Fruit fly (Drosophila melanogaster) whole organism, wandering third instar larva: Measurements from ENCODE around the gene CG8870.

ENCODE experiments used
- Abd-B ChIP-seq: fragments of >200 bp; optimal IDR thresholded peaks from 2 replicates; lab custom pipeline; 2017; ENCODE audit warnings: missing biosample characterization, missing genetic modification characterization
- CG32264 ChIP-seq: fragments of 200-800 bp; sonication (Bioruptor generic); optimal IDR thresholded peaks from 2 replicates; lab custom pipeline; 2016; ENCODE audit warnings: missing biosample characterization, missing genetic modification characterization
- CG9705 ChIP-seq: fragments of 200-800 bp; sonication (Bioruptor generic); optimal IDR thresholded peaks from 2 replicates; lab custom pipeline; 2018; ENCODE audit warnings: missing biosample characterization, mild to moderate bottlenecking, missing genetic modification characterization
- Dfd ChIP-seq: fragments of >200 bp; optimal IDR thresholded peaks from 2 replicates; lab custom pipeline; 2017; ENCODE audit warnings: missing biosample characterization, missing genetic modification characterization
- HLH106 ChIP-seq: fragments of 200-800 bp; optimal IDR thresholded peaks from 3 replicates; lab custom pipeline; 2019; ENCODE audit warnings: missing biosample characterization, mild to moderate bottlenecking, missing genetic modification characterization, moderate library complexity
- Hnf4 ChIP-seq: fragments of 200-800 bp; sonication (Bioruptor generic); optimal IDR thresholded peaks from 2 replicates; lab custom pipeline; 2016; ENCODE audit warnings: missing biosample characterization, mild to moderate bottlenecking, missing genetic modification characterization
- Hr78 ChIP-seq: fragments of >200 bp; optimal IDR thresholded peaks from 2 replicates; lab custom pipeline; 2017; ENCODE audit warnings: missing biosample characterization, missing genetic modification characterization
- Jra ChIP-seq: sonication (Bioruptor generic); optimal IDR thresholded peaks from 2 replicates; lab custom pipeline; 2016; ENCODE audit warnings: missing biosample characterization, missing genetic modification characterization
- Mio ChIP-seq: sonication (Bioruptor generic); optimal IDR thresholded peaks from 2 replicates; lab custom pipeline; 2016; ENCODE audit warnings: missing biosample characterization, missing genetic modification characterization
- Myc ChIP-seq: fragments of >200 bp; optimal IDR thresholded peaks from 2 replicates; lab custom pipeline; 2017
- OdsH ChIP-seq: fragments of 200-800 bp; sonication (Bioruptor generic); optimal IDR thresholded peaks from 2 replicates; lab custom pipeline; 2016; ENCODE audit warnings: missing biosample characterization, mild to moderate bottlenecking, missing genetic modification characterization
- Rel ChIP-seq, 2 experiments: fragments of 200-800 bp; sonication (Bioruptor generic) in 1 of 2; optimal IDR thresholded peaks; 2 replicates in 1 of 2; 3 replicates in 1 of 2; lab custom pipeline; 2016 to 2019; ENCODE audit warnings: mild to moderate bottlenecking in 2 of 2, missing biosample characterization in 2 of 2, missing genetic modification characterization in 2 of 2, moderate library complexity in 1 of 2
- Sp1 ChIP-seq: fragments of 200-800 bp; sonication (Bioruptor generic); optimal IDR thresholded peaks from 3 replicates; lab custom pipeline; 2019; ENCODE audit warnings: missing biosample characterization, mild to moderate bottlenecking, missing genetic modification characterization, moderate library complexity
- Vsx2 ChIP-seq: fragments of 200-300, 225-300 bp; sonication (Bioruptor generic); optimal IDR thresholded peaks from 2 replicates; lab custom pipeline; 2018; ENCODE audit warnings: missing biosample characterization, missing genetic modification characterization; ENCODE audit not compliant: partially characterized antibody
- br ChIP-seq: fragments of 200-800 bp; sonication (Bioruptor generic); optimal IDR thresholded peaks from 2 replicates; lab custom pipeline; 2016; ENCODE audit warnings: missing biosample characterization, missing genetic modification characterization
- dl ChIP-seq, 2 experiments: fragments of 175-275, 200-275 bp in 1 of 2; fragments of 200-275 bp in 1 of 2; sonication (Bioruptor generic); optimal IDR thresholded peaks; lab custom pipeline; 2018; ENCODE audit warnings: mild to moderate bottlenecking in 2 of 2, missing biosample characterization in 2 of 2, missing genetic modification characterization in 2 of 2, moderate library complexity in 2 of 2; ENCODE audit not compliant: partially characterized antibody in 2 of 2, insufficient read depth in 1 of 2
- dmrt93B ChIP-seq: fragments of 200-800 bp; sonication (Bioruptor generic); optimal IDR thresholded peaks from 2 replicates; lab custom pipeline; 2018; ENCODE audit warnings: missing biosample characterization, mild to moderate bottlenecking, missing genetic modification characterization
- dsf ChIP-seq: sonication (Bioruptor generic); optimal IDR thresholded peaks from 2 replicates; lab custom pipeline; 2016; ENCODE audit warnings: missing biosample characterization, missing genetic modification characterization, borderline replicate concordance
- ey ChIP-seq: fragments of 200-800 bp; sonication (Bioruptor generic); optimal IDR thresholded peaks from 2 replicates; lab custom pipeline; 2016; ENCODE audit warnings: missing biosample characterization, missing genetic modification characterization
- fru ChIP-seq: fragments of 200-800 bp; sonication (Bioruptor generic); optimal IDR thresholded peaks from 3 replicates; lab custom pipeline; 2016; ENCODE audit warnings: missing biosample characterization, mild to moderate bottlenecking, missing genetic modification characterization
- h ChIP-seq: fragments of 200-800 bp; sonication (Bioruptor generic); optimal IDR thresholded peaks from 3 replicates; lab custom pipeline; 2016; ENCODE audit warnings: missing biosample characterization, mild to moderate bottlenecking, missing genetic modification characterization
- jim ChIP-seq: fragments of 175-275, 200-325 bp; sonication (Bioruptor generic); optimal IDR thresholded peaks from 2 replicates; lab custom pipeline; 2016; ENCODE audit warnings: missing biosample characterization, mild to moderate bottlenecking, missing genetic modification characterization
- lola ChIP-seq: fragments of >200 bp; optimal IDR thresholded peaks from 2 replicates; lab custom pipeline; 2017; ENCODE audit warnings: missing biosample characterization, missing genetic modification characterization
- psq ChIP-seq: fragments of 200-800 bp; sonication (Bioruptor generic); optimal IDR thresholded peaks from 3 replicates; lab custom pipeline; 2017; ENCODE audit warnings: missing biosample characterization, mild to moderate bottlenecking, missing genetic modification characterization, moderate library complexity
- sage ChIP-seq: fragments of 200-800 bp; sonication (Bioruptor generic); optimal IDR thresholded peaks from 2 replicates; lab custom pipeline; 2016; ENCODE audit warnings: missing biosample characterization, mild to moderate bottlenecking, missing genetic modification characterization
- tai ChIP-seq: sonication (Bioruptor generic); optimal IDR thresholded peaks from 2 replicates; lab custom pipeline; 2016; ENCODE audit warnings: missing biosample characterization, missing genetic modification characterization
- usp ChIP-seq: fragments of >200 bp; optimal IDR thresholded peaks from 2 replicates; lab custom pipeline; 2017; ENCODE audit warnings: missing biosample characterization, missing genetic modification characterization
- woc ChIP-seq: sonication (Bioruptor generic); optimal IDR thresholded peaks from 2 replicates; lab custom pipeline; 2016; ENCODE audit warnings: missing biosample characterization, mild to moderate bottlenecking, missing genetic modification characterization

CG8870 gene

DNA sequence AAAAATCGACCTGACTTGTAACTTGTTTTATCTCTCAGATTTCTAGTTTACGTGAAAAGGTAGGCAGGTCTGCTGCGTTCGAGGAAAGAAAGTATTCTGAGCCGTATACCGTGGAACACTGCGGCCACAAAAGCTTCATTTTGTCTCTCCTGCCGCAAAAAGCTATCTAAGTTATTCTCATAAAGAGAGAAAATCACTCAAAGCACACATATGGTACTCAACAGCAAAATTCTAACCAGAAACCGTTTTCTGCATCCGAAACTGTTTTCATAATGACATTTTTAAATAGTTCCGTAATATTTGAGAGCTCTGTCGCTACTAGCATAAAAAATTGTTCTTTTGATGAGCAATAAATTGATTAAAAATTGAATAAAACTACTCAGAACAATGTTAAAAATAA, at the start of gene CG8870, which contains the start of gene CG9813:
Gene CG8870 (plus strand): TSS at position 168 of the 400 bp plus-strand sequence.
Gene CG9813 (minus strand): TSS at position 101 of the 400 bp plus-strand sequence.
- TF ChIP-seq usp (no peak), h (GFP tag; lab: Kevin White, UChicago) (no peak), dmrt93B (GFP tag; lab: Kevin White, UChicago) (no peak), Dfd (GFP tag; lab: Kevin White, UChicago) (no peak), OdsH (GFP tag; lab: Kevin White, UChicago) (no peak), fru (no peak), CG9705 (GFP tag; lab: Kevin White, UChicago) (no peak)

DNA sequence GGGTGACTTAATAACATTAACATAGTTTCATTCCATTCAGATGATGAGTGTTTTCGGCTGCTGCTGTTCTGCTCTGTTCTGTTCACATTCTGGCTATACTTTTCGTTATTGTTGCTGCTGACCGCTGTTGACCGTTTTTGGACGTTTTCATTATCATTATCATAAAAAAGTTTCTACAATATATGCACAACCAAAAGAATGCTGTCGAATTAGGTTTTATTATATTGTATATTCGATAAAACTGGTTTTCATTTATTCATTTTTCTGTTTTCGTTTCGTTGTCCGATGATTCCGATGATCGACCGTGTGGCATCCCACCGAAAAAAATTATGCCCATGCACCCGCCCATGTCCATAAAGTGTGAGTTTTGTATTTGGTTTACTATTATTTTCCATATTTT, 46.6 kb upstream of the CG8870 start:
- TF ChIP-seq CG32264 (GFP tag; lab: Kevin White, UChicago): no peak
- TF ChIP-seq sage (GFP tag; lab: Kevin White, UChicago): no peak
- TF ChIP-seq h (GFP tag; lab: Kevin White, UChicago): no peak
- TF ChIP-seq Myc (lab: Kevin White, UChicago): no peak
- TF ChIP-seq psq: no peak
- TF ChIP-seq lola: no peak
- TF ChIP-seq ey (GFP tag; lab: Kevin White, UChicago): no peak

DNA sequence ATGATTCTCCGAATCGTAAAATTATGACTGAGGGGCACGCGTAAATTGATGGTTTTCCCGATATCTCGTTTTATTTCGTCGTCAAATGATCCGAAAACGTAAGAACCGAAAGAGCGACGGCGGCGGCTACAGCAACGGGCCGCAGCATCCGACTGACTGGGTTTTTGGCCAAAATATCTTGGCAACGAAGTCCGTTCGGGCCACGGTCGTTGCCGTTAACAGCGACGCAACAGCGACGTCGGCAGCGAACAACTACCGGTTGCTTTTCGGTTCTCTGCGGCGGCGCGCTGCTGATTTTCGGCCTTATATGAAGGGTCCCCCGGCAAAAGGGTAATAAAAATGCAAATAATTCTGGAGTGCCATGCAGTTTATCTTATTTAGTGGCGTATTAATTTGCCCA, 45.6 kb upstream of the CG8870 start, which contains the start of gene PK2-R2:
Gene PK2-R2 (minus strand): TSS at position 160 of the 400 bp plus-strand sequence.
- no peak for TF ChIP-seq lola
- no peak for TF ChIP-seq Hnf4
- TF ChIP-seq h (GFP tag; lab: Kevin White, UChicago): no peak

DNA sequence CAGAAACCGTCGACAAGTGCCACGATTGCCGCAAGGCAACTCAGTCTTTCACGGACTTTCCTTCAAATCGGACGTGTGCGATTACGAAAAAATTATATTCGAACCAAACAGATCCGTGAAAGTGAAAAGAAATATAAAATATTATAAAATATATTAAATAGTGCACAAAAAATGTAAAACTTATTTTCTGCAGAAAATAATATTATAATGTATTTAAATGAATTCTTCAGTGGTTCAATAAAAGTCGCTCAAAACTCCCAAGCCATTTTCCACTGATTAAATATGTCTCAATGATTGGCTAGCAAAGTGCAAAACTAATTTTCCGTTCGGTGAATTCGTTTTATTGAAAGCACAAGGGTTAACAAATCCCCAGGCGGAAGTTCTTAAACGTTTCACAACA, 41.6 kb upstream of the CG8870 start, which contains the start of gene PK2-R1:
Gene PK2-R1 (plus strand): TSS at position 301 of the 400 bp plus-strand sequence.
- no peak for TF ChIP-seq dl (GFP tag; optimal IDR thresholded peaks at IDR 0.05; lab: Kevin White, UChicago; ENCODE audit: insufficient read depth in 1 of 2, partially characterized antibody in 2 of 2)
- TF ChIP-seq br (GFP tag; lab: Kevin White, UChicago): no peak
- no peak for TF ChIP-seq Rel (GFP tag; optimal IDR thresholded peaks at IDR 0.05; lab: Kevin White, UChicago)
- TF ChIP-seq Rel (tag; optimal IDR thresholded peaks at IDR 0.05; lab: Kevin White, UChicago): no peak
- no peak for TF ChIP-seq Mio (GFP tag; lab: Kevin White, UChicago)
- TF ChIP-seq CG9705 (GFP tag; lab: Kevin White, UChicago): no peak
- no peak for TF ChIP-seq jim
- TF ChIP-seq Hr78 (GFP tag; lab: Kevin White, UChicago): no peak
- TF ChIP-seq Myc (lab: Kevin White, UChicago): no peak
- TF ChIP-seq Dfd (GFP tag; lab: Kevin White, UChicago): no peak
- TF ChIP-seq OdsH (GFP tag; lab: Kevin White, UChicago): no peak
- no peak for TF ChIP-seq woc (GFP tag; lab: Kevin White, UChicago)
- no peak for TF ChIP-seq tai (GFP tag; lab: Kevin White, UChicago)
- no peak for TF ChIP-seq Jra (GFP tag; lab: Kevin White, UChicago)
- TF ChIP-seq Abd-B: no peak
- TF ChIP-seq Vsx2 (GFP tag; lab: Kevin White, UChicago): no peak

DNA sequence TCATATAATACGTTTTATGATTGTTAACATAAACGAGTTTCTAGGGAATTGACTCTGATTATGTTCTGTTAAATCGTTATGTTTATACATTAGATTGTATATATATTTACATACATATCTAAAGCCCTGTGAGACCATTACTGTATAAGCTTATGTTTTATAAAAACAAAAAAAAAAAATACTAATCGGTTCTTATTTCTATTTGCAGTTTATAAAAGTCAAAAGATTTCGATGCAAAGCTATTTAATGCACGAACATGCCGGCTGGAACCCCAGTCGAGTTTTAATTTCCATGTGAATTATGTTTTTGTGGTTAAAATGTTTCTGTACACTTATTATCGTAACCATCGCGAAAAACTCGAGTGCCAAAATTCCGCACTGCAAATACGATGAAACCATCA, 26.3 kb upstream of the CG8870 start, which contains the start of gene mthl12:
Gene mthl12 (plus strand): TSS at position 301 of the 400 bp plus-strand sequence.
- no peak for TF ChIP-seq HLH106 (tag; lab: Kevin White, UChicago)
- no peak for TF ChIP-seq woc (GFP tag; lab: Kevin White, UChicago)
- no peak for TF ChIP-seq Sp1 (GFP tag; lab: Kevin White, UChicago)
- TF ChIP-seq dl (GFP tag; optimal IDR thresholded peaks at IDR 0.05; lab: Kevin White, UChicago; ENCODE audit: insufficient read depth in 1 of 2, partially characterized antibody in 2 of 2): no peak
- TF ChIP-seq Vsx2 (GFP tag; lab: Kevin White, UChicago): no peak
- no peak for TF ChIP-seq Abd-B
- TF ChIP-seq, all 38 proteins: peak for 0

DNA sequence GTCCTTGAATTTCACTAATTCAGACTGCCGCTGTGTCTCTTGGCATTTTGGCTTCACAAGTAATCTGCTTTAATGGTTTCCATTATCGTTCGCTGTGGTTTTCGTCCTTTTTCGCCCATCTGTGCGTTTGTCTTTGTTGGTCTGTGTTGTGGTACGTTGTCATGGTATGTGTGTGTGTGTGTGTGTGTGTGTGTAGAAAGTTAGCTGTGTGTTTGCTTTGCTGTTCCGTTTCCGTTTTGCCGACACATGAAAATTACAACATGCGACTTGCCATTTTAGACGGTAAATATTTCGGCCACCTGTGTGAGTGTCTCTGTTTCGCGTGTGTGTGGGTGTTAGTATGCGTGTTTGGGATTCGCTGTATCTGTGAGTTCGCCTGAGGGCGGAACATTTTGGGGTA, 22.7 kb upstream of the CG8870 start:
- no peak for TF ChIP-seq ey (GFP tag; lab: Kevin White, UChicago)
- TF ChIP-seq dsf (GFP tag; lab: Kevin White, UChicago): no peak
- no peak for TF ChIP-seq Mio (GFP tag; lab: Kevin White, UChicago)
- peak; percentile 58 for TF ChIP-seq Dfd (GFP tag; lab: Kevin White, UChicago)
- TF ChIP-seq OdsH (GFP tag; lab: Kevin White, UChicago): no peak
- TF ChIP-seq sage (GFP tag; lab: Kevin White, UChicago): no peak
- no peak for TF ChIP-seq woc (GFP tag; lab: Kevin White, UChicago)
